Fruit fly (Drosophila melanogaster) whole organism, prepupa: ENCODE results near the gene Ets21C.

Experiments
- Eip75B ChIP-seq: fragments of 200-800 bp; sonication (Bioruptor generic); optimal IDR thresholded peaks from 3 replicates; lab custom pipeline; 2016; ENCODE audit warnings: missing biosample characterization, missing genetic modification characterization
- Smox ChIP-seq: fragments of 200-800 bp; sonication (Bioruptor generic); optimal IDR thresholded peaks from 3 replicates; lab custom pipeline; 2016; ENCODE audit warnings: missing biosample characterization, missing genetic modification characterization
- Sox102F ChIP-seq: fragments of 200-800 bp; sonication (Bioruptor generic); optimal IDR thresholded peaks from 2 replicates; lab custom pipeline; 2016; ENCODE audit warnings: missing biosample characterization, mild to moderate bottlenecking, missing genetic modification characterization
- Sox15 ChIP-seq: fragments of 200-800 bp; sonication (Bioruptor generic); optimal IDR thresholded peaks from 3 replicates; lab custom pipeline; 2016; ENCODE audit warnings: missing biosample characterization, missing genetic modification characterization
- esn ChIP-seq: fragments of 200-800 bp; sonication (Bioruptor generic); optimal IDR thresholded peaks from 2 replicates; lab custom pipeline; 2016; ENCODE audit warnings: missing biosample characterization, mild to moderate bottlenecking, missing genetic modification characterization, moderate library complexity
- lz ChIP-seq: fragments of 200-800 bp; sonication (Bioruptor generic); optimal IDR thresholded peaks from 3 replicates; lab custom pipeline; 2016; ENCODE audit warnings: missing biosample characterization, missing genetic modification characterization
- spab ChIP-seq: fragments of 200-800 bp; sonication (Bioruptor generic); optimal IDR thresholded peaks from 2 replicates; lab custom pipeline; 2017; ENCODE audit warnings: missing biosample characterization, mild to moderate bottlenecking, missing genetic modification characterization, missing genetic modification reagents

DNA sequence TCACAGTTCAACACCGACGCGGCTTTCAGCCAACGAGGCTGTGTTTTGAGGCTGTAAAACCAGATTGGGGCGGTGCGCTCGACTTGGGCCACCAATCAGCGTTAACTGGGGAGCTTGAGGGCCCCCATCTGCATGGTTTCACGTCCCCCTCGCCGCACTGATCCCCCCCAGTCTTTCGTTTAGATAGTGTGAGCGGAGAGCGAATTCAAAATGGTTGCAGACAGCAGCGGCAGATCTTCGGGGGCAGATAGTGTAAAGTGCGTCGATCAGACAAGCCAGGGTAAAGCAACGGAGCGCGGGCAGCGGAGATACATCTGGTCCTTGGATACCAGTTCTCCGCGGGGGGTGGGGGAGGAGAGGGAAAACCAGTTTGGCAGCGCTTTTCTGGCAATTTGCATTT is 45.6 kb downstream of the Ets21C start:
- TF ChIP-seq Sox102F (GFP tag; lab: Kevin White, UChicago), result no peak
- no peak for TF ChIP-seq Smox (GFP tag; lab: Kevin White, UChicago)
- TF ChIP-seq esn (GFP tag; lab: Kevin White, UChicago), result no peak
- no peak for TF ChIP-seq lz
- no peak for TF ChIP-seq Eip75B
- no peak for TF ChIP-seq Sox15 (GFP tag; lab: Kevin White, UChicago)
- TF ChIP-seq spab, result no peak
